Worm (Caenorhabditis elegans): ENCODE results near the gene daf-14.
A peak's percentile ranks its signal among the peaks of the same experiment; 100 is the strongest.

The daf-14 gene

DNA sequence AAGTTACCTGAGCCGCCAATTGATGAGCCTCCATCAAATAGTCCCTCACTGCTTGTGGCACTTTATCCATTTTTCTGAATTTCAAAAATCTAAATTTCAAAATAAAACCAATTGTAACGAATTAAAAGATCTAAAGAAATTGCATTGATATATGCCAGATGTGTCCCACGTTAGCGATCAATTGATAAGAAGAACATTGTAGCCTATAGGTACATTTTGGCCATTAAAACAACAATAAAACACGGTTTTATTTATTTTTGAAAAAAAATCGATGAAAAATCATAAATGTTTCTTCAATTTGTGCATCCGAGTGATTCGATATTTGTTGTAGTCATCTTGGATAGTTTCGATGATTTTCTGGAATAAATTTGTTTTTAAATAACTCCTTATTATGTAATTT, 11.4 kb upstream of the daf-14 start, which contains the start of gene ech-8:
ech-8 (minus strand) TSS at position 132 of the 400 bp plus-strand sequence.
- no peak for TF ChIP-seq nhr-76 (tag; optimal IDR thresholded peaks at IDR 0.05)
- TF ChIP-seq M03D4.4 (tag; optimal IDR thresholded peaks at IDR 0.05), result no peak

DNA sequence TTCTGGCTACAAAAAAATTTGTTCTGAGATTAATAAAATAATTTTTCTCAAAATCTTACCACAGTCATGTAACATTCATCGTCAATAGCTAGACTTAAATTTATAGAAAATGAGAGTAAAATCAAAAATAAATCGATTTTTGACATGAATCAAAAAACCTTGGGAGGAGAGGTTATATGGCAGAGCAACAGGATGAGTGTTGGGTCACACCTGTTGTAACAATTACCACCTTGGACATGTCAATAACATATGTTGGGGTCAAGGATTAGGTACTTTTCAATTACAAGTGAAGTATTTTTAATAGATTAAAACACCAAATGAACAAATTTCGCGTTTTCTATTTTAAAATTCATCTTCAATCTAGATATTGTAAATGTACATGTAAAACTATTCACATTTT, 8.8 kb upstream of the daf-14 start, which contains the start of gene lipl-7:
lipl-7 (minus strand) TSS at position 165 of the 400 bp plus-strand sequence.
- TF ChIP-seq nhr-12 (tag; optimal IDR thresholded peaks at IDR 0.05), result no peak
- TF ChIP-seq nhr-2 (tag; optimal IDR thresholded peaks at IDR 0.05), result peak; percentile 93
- no peak for TF ChIP-seq drap-1 (GFP tag; optimal IDR thresholded peaks at IDR 0.05)
- TF ChIP-seq hlh-1 (tag; optimal IDR thresholded peaks at IDR 0.05), result peak; percentile 56
- TF ChIP-seq lsy-2 (tag; optimal IDR thresholded peaks at IDR 0.05), result no peak
- TF ChIP-seq ceh-39 (tag; optimal IDR thresholded peaks at IDR 0.05), result no peak
- no peak for TF ChIP-seq tbx-8 (GFP tag; optimal IDR thresholded peaks at IDR 0.05)
- no peak for TF ChIP-seq unc-120 (tag; optimal IDR thresholded peaks at IDR 0.05; ENCODE audit: poor library complexity, severe bottlenecking)
- TF ChIP-seq ham-2 (GFP tag; optimal IDR thresholded peaks at IDR 0.05), result no peak
- TF ChIP-seq lin-13 (tag; optimal IDR thresholded peaks at IDR 0.05), result no peak

DNA sequence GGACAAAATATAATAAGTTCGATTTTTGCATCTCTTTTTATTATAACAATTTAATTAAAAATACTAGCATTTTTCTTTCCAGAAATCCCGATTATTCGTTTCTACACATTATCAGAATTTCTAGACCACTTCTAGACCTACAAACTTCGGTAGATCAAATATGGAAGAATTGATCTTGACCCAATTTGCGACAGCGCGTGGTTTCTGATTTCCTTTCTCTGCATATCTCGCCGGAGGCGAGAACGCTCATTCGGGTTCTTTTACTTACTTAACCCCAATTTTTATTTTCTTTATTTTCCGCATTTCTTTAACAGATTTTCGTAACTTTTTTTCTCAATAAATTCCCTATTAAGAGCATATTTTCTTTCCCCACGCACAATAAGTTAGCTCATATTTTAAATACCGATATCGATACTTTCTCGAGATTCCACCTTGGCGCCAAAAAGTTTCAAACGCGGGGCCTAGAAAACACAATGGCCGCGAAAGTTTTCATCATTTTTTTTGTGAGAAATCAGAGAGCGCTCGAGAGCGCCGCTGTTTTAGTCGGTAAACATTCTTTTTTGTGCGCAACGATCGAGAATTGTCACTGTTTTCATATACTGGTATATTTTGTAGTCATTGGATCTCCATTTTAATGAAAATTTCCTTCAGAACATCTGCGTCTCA, 7.8 kb upstream of the daf-14 start:
- no peak for TF ChIP-seq pha-4 (tag; optimal IDR thresholded peaks at IDR 0.05)
- no peak for TF ChIP-seq unc-62 (GFP tag; optimal IDR thresholded peaks at IDR 0.05)

DNA sequence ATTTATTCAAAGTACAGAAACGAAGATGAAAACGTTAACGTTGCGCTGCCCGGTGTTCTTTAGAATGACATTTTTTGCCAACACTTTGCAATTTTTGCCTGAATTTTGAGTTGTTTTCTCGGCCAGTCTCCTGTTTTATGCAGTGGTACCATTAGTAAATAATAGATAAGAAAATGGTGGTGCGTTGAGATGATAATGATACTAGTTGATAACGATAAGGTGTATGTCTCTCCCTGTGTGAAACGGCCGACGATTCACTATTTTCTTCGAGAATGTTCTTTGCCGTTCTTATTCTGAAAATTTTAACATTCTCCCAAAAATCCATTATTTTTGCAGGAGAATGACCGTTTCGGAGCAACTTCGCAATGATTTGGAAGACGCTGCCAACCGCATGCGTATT, 7.2 kb upstream of the daf-14 start, which contains the start of gene tkt-1:
tkt-1 (plus strand) TSS at position 337 of the 400 bp plus-strand sequence.
- TF ChIP-seq bed-3 (GFP tag; optimal IDR thresholded peaks at IDR 0.05) (no peak), snpc-4 (tag; optimal IDR thresholded peaks at IDR 0.05) (no peak), nhr-12 (tag; optimal IDR thresholded peaks at IDR 0.05) (no peak), unc-62 (GFP tag; optimal IDR thresholded peaks at IDR 0.05) (no peak), cnd-1 (tag; optimal IDR thresholded peaks at IDR 0.05) (no peak), hlh-1 (tag; optimal IDR thresholded peaks at IDR 0.05) (no peak), elt-3 (tag; optimal IDR thresholded peaks at IDR 0.05) (no peak)

DNA sequence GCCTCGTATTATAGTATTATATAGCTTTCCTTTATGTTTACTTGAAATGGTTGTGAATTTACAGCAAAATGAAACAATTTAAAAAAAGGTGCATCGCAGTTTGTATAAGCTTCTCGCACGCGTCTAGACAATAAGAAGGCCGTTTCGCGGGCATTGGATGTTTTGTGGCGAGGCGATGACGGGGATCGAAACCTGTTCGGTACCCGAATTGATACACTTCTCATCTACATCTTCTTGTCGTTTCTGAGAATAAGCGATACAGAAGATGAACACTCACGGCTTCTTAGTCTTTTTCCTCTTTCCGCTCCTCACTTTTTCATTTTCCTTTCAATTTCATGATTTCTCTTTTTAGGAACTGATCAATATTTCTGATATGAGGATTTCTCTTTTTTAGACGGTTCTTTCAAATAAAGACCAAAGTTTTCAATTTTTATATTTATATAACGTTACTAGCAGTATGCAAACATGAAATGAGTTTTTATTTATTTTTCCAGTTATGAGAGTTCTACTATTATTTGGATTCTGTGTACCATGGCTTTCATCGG, 4.7 kb upstream of the daf-14 start, which contains the start of gene F01G10.10:
F01G10.10 (plus strand) TSS at position 495 of the 545 bp plus-strand sequence.
- TF ChIP-seq blmp-1 (tag; optimal IDR thresholded peaks at IDR 0.05), result peak; percentile 66
- TF ChIP-seq mep-1 (tag; optimal IDR thresholded peaks at IDR 0.05), result no peak

ce11 chrIV:10251261-10251660, 834 bp downstream of the daf-14 start:
- no peak for TF ChIP-seq sem-2 (GFP tag; optimal IDR thresholded peaks at IDR 0.05)
- TF ChIP-seq nhr-237 (tag; optimal IDR thresholded peaks at IDR 0.05), result no peak
- no peak for TF ChIP-seq cnd-1 (tag; optimal IDR thresholded peaks at IDR 0.05)
- no peak for TF ChIP-seq mep-1 (tag; optimal IDR thresholded peaks at IDR 0.05)

- TF ChIP-seq bed-3 (GFP tag; optimal IDR thresholded peaks at IDR 0.05), result no peak
- TF ChIP-seq nhr-2 (tag; optimal IDR thresholded peaks at IDR 0.05), result peak; percentile 74
- TF ChIP-seq mls-2 (tag; optimal IDR thresholded peaks at IDR 0.05), result no peak
- TF ChIP-seq elt-1 (tag; optimal IDR thresholded peaks at IDR 0.05; ENCODE audit: borderline replicate concordance, insufficient read depth), result peak; percentile 57
- TF ChIP-seq hlh-1 (tag; optimal IDR thresholded peaks at IDR 0.05), result no peak
- TF ChIP-seq lin-32 (GFP tag; optimal IDR thresholded peaks at IDR 0.05), result no peak
These were observed 1.3 kb downstream of the daf-14 start for ce11 chrIV:10251764-10252163.

DNA sequence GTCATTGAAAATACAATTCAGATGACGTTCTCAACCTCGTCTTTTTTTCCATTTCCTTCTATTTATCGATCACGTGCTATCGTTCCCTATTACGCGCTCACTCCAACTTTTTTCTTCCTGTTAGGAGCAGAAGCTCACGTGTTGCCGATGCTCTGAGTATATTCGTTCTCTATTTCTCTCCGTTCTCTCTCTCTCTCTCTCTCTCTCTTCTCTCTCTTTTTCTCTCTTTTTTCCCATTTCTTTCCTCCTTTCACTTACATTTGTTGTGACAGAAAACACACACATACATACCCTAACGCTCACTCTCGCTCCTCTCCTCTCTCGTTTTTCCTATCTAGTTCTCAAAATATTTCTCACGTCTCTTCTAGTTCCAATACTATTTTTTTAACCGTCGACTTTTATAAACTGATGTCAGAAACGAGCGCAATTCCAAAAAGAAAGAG, 1.9 kb downstream of the daf-14 start:
- TF ChIP-seq sptf-1 (tag; optimal IDR thresholded peaks at IDR 0.05) (peak; percentile 38), nhr-237 (tag; optimal IDR thresholded peaks at IDR 0.05) (no peak), lin-32 (GFP tag; optimal IDR thresholded peaks at IDR 0.05) (no peak), mls-2 (tag; optimal IDR thresholded peaks at IDR 0.05) (peak; percentile 14), unc-62 (GFP tag; optimal IDR thresholded peaks at IDR 0.05) (peak; percentile 81), ceh-39 (tag; optimal IDR thresholded peaks at IDR 0.05) (no peak), mep-1 (tag; optimal IDR thresholded peaks at IDR 0.05) (no peak), flh-1 (GFP tag; optimal IDR thresholded peaks at IDR 0.05) (no peak), blmp-1 (tag; optimal IDR thresholded peaks at IDR 0.05) (peak; percentile 45), ces-1 (GFP tag; optimal IDR thresholded peaks at IDR 0.05) (peak; percentile 51), mab-5 (tag; optimal IDR thresholded peaks at IDR 0.05) (no peak), lsy-2 (tag; optimal IDR thresholded peaks at IDR 0.05) (peak; percentile 16), ceh-83 (GFP tag; optimal IDR thresholded peaks at IDR 0.05) (peak; percentile 12), unc-120 (tag; optimal IDR thresholded peaks at IDR 0.05; ENCODE audit: poor library complexity, severe bottlenecking) (peak; percentile 84)
